Worm (Caenorhabditis elegans) whole organism, mixed stage, embryonic: ENCODE data around the gene zyg-12.
A peak's percentile ranks its signal among the peaks of the same experiment; 100 is the strongest.
"Not testable (repeated sequence)": the region's sequence is repeated elsewhere in the genome, so short reads cannot be mapped to it uniquely, and the experiment has no call there.

Experiments
- bed-3 ChIP-seq: fragments of 200-800 bp; sonication (Bioruptor generic); optimal IDR thresholded peaks from 3 replicates; lab custom pipeline; 2018; ENCODE audit warnings: mild to moderate bottlenecking, missing genetic modification characterization, moderate library complexity, missing compliant biosample characterization
- blmp-1 ChIP-seq: fragments of 150-350 bp; optimal IDR thresholded peaks from 2 replicates; lab custom pipeline; 2014; ENCODE audit warnings: missing biosample characterization, missing genetic modification characterization
- ces-1 ChIP-seq: fragments of 150-350 bp; optimal IDR thresholded peaks from 2 replicates; lab custom pipeline; 2014; ENCODE audit warnings: missing biosample characterization, missing genetic modification reagents, missing genetic modification characterization
- cnd-1 ChIP-seq: fragments of 200-800 bp; sonication (Bioruptor generic); optimal IDR thresholded peaks from 2 replicates; lab custom pipeline; 2018; ENCODE audit warnings: mild to moderate bottlenecking, missing genetic modification characterization, missing compliant biosample characterization
- drap-1 ChIP-seq: fragments of 200-800 bp; sonication (Bioruptor generic); optimal IDR thresholded peaks from 3 replicates; lab custom pipeline; 2018; ENCODE audit warnings: mild to moderate bottlenecking, missing genetic modification characterization, missing compliant biosample characterization
- elt-1 ChIP-seq: sonication (generic microtip); optimal IDR thresholded peaks from 2 replicates; lab custom pipeline; 2017; ENCODE audit warnings: missing genetic modification characterization, mild to moderate bottlenecking, missing compliant biosample characterization, antibody characterized with exemption, moderate library complexity, borderline replicate concordance; ENCODE audit not compliant: insufficient read depth
- elt-3 ChIP-seq: fragments of 150-350 bp; optimal IDR thresholded peaks from 2 replicates; lab custom pipeline; 2014; ENCODE audit warnings: missing biosample characterization, missing genetic modification characterization
- flh-1 ChIP-seq: fragments of 200-800 bp; sonication (Bioruptor generic); optimal IDR thresholded peaks from 2 replicates; lab custom pipeline; 2018; ENCODE audit warnings: mild to moderate bottlenecking, missing genetic modification characterization, moderate library complexity, missing compliant biosample characterization
- ham-2 ChIP-seq: fragments of 200-800 bp; sonication (Bioruptor generic); optimal IDR thresholded peaks from 2 replicates; lab custom pipeline; 2018; ENCODE audit warnings: mild to moderate bottlenecking, missing genetic modification characterization, missing compliant biosample characterization
- hlh-1 ChIP-seq: fragments of 150-350 bp; optimal IDR thresholded peaks from 2 replicates; lab custom pipeline; 2014; ENCODE audit warnings: missing biosample characterization, missing genetic modification reagents, missing genetic modification characterization
- lin-13 ChIP-seq: fragments of 150-350 bp; optimal IDR thresholded peaks from 2 replicates; lab custom pipeline; 2014; ENCODE audit warnings: missing biosample characterization, missing genetic modification characterization
- lin-32 ChIP-seq: fragments of 200-800 bp; sonication (Bioruptor generic); optimal IDR thresholded peaks from 2 replicates; lab custom pipeline; 2018; ENCODE audit warnings: mild to moderate bottlenecking, missing genetic modification characterization, missing compliant biosample characterization
- mab-5 ChIP-seq: fragments of 150-350 bp; optimal IDR thresholded peaks from 2 replicates; lab custom pipeline; 2014; ENCODE audit warnings: missing biosample characterization, missing genetic modification characterization
- mep-1 ChIP-seq: fragments of 150-350 bp; optimal IDR thresholded peaks from 2 replicates; lab custom pipeline; 2017; ENCODE audit warnings: missing biosample characterization, missing genetic modification reagents, missing genetic modification characterization, inconsistent platforms
- mls-2 ChIP-seq: sonication (generic microtip); optimal IDR thresholded peaks from 2 replicates; lab custom pipeline; 2016; ENCODE audit warnings: mild to moderate bottlenecking, missing genetic modification characterization, moderate library complexity, missing compliant biosample characterization
- nhr-12 ChIP-seq: fragments of 150-350 bp; optimal IDR thresholded peaks from 2 replicates; lab custom pipeline; 2014; ENCODE audit warnings: missing biosample characterization, missing genetic modification characterization
- nhr-2 ChIP-seq: fragments of 150-350 bp; optimal IDR thresholded peaks from 2 replicates; lab custom pipeline; 2014; ENCODE audit warnings: missing biosample characterization, missing genetic modification characterization
- nhr-237 ChIP-seq: fragments of 150-350 bp; optimal IDR thresholded peaks from 2 replicates; lab custom pipeline; 2014; ENCODE audit warnings: missing biosample characterization, missing genetic modification characterization
- nhr-28 ChIP-seq: fragments of 150-350 bp; optimal IDR thresholded peaks from 2 replicates; lab custom pipeline; 2014; ENCODE audit warnings: missing biosample characterization, missing genetic modification characterization
- pha-4 ChIP-seq: fragments of 150-350 bp; optimal IDR thresholded peaks from 2 replicates; lab custom pipeline; 2018; ENCODE audit warnings: missing biosample characterization, missing genetic modification reagents, missing genetic modification characterization
- sem-2 ChIP-seq: fragments of 200-800 bp; sonication (Bioruptor generic); optimal IDR thresholded peaks from 2 replicates; lab custom pipeline; 2018; ENCODE audit warnings: mild to moderate bottlenecking, missing genetic modification characterization, missing compliant biosample characterization
- snpc-4 ChIP-seq: fragments of 150-350 bp; optimal IDR thresholded peaks from 2 replicates; lab custom pipeline; 2014; ENCODE audit warnings: missing biosample characterization, missing genetic modification characterization
- sptf-1 ChIP-seq: sonication (generic microtip); optimal IDR thresholded peaks from 2 replicates; lab custom pipeline; 2017; ENCODE audit warnings: mild to moderate bottlenecking, missing genetic modification characterization, moderate library complexity, missing compliant biosample characterization
- tbx-8 ChIP-seq: fragments of 200-800 bp; sonication (Bioruptor generic); optimal IDR thresholded peaks from 2 replicates; lab custom pipeline; 2018; ENCODE audit warnings: mild to moderate bottlenecking, missing genetic modification characterization, moderate library complexity, missing compliant biosample characterization
- unc-39 ChIP-seq: fragments of 150-350 bp; optimal IDR thresholded peaks from 2 replicates; lab custom pipeline; 2014; ENCODE audit warnings: missing biosample characterization, missing genetic modification characterization
- unc-62 ChIP-seq: fragments of 150-350 bp; optimal IDR thresholded peaks from 2 replicates; lab custom pipeline; 2014; ENCODE audit warnings: missing biosample characterization, missing genetic modification reagents, missing genetic modification characterization
- zip-8 ChIP-seq: fragments of 150-350 bp; optimal IDR thresholded peaks from 2 replicates; lab custom pipeline; 2014; ENCODE audit warnings: missing biosample characterization, missing genetic modification characterization

zyg-12 gene

ce11 chrII:4916462-4916861 is 33.2 kb upstream of the zyg-12 start, which contains the start of gene msp-31:
TSS of gene msp-31 (minus strand) at chrII:4916562.
- not testable (repeated sequence) for TF ChIP-seq drap-1 (GFP tag; lab: Kevin White, UChicago); mep-1 (tag; lab: Kevin White, UChicago); nhr-12

ce11 chrII:4918501-4919021 is 31.1 kb upstream of the zyg-12 start:
- TF ChIP-seq mab-5 (no peak), nhr-12 (no peak), ham-2 (GFP tag; lab: Kevin White, UChicago) (no peak), nhr-2 (peak; percentile 64)

ce11 chrII:4920608-4921007 is 29.1 kb upstream of the zyg-12 start:
- TF ChIP-seq nhr-237 (no peak), lin-13 (tag; lab: Kevin White, UChicago) (no peak), unc-62 (no peak), unc-39 (tag; lab: Kevin White, UChicago) (no peak), bed-3 (GFP tag; lab: Kevin White, UChicago) (no peak)
- TF ChIP-seq, all 35 proteins: peak for 0

ce11 chrII:4924729-4925128 is 25.0 kb upstream of the zyg-12 start:
- TF ChIP-seq snpc-4 (tag; lab: Kevin White, UChicago): no peak
- no peak for TF ChIP-seq blmp-1 (tag; lab: Kevin White, UChicago)
- TF ChIP-seq elt-1: no peak
- no peak for TF ChIP-seq flh-1 (GFP tag; lab: Kevin White, UChicago)
- no peak for TF ChIP-seq nhr-12

DNA sequence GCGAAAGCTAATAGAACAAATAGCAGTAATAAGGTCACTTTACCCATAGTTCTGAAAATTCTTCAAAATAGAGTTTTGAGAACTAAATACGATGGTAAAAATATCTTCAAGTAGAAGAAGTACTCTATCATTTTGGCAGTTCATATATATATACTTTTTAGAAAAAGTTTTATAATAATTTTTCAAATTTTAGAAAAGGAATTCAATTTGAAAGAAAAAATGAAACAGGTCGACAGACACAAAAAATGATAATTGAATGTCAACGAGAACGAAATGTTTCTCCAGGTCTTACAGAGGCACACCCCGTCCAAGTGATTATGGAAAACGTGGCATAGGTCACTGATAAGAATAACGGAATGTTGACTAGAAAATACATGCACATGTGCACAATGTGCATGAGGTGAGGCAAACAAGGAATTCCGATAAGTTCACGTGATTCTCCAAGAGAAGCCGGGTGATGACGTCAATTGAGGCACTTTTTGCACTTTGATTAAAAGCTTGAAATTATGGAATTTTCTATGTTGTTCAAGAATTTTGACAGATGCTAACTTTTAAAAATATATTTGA is 24.4 kb upstream of the zyg-12 start, which contains the start of gene aagr-2:
TSS of gene aagr-2 (minus strand) at position 51 of the 567 bp plus-strand sequence.
- TF ChIP-seq bed-3 (GFP tag; lab: Kevin White, UChicago) (no peak), unc-62 (no peak), nhr-2 (no peak), ces-1 (GFP tag; lab: Kevin White, UChicago) (no peak), mls-2 (tag; lab: Kevin White, UChicago) (no peak), tbx-8 (no peak), nhr-12 (no peak), elt-1 (no peak), nhr-28 (tag; lab: Kevin White, UChicago) (no peak), pha-4 (no peak), mep-1 (tag; lab: Kevin White, UChicago) (no peak), sem-2 (GFP tag; lab: Kevin White, UChicago) (no peak), sptf-1 (tag; lab: Kevin White, UChicago) (no peak), zip-8 (tag; lab: Kevin White, UChicago) (no peak)

DNA sequence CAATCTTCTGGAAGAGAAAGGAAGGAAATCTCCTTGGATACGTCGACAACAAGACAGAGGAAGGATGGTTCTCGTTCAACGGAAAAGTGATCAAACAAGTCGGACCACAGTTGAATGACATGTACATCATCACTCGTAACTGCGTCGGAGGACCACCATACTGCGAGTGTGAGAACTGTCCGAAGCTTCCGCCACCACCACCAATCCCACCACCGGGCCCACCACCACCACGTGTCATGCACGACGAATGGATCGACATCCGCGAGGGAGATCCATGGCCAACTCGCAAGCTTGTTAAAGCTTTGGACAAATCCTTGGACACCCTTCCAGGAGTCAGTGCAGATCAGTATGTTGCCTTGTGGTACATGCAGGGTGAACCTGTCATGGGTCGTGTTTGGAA is 18.4 kb upstream of the zyg-12 start:
- TF ChIP-seq mls-2 (tag; lab: Kevin White, UChicago) (no peak), drap-1 (GFP tag; lab: Kevin White, UChicago) (no peak), snpc-4 (tag; lab: Kevin White, UChicago) (no peak), lin-13 (tag; lab: Kevin White, UChicago) (no peak), lin-32 (GFP tag; lab: Kevin White, UChicago) (no peak), hlh-1 (no peak), cnd-1 (tag; lab: Kevin White, UChicago) (no peak)

DNA sequence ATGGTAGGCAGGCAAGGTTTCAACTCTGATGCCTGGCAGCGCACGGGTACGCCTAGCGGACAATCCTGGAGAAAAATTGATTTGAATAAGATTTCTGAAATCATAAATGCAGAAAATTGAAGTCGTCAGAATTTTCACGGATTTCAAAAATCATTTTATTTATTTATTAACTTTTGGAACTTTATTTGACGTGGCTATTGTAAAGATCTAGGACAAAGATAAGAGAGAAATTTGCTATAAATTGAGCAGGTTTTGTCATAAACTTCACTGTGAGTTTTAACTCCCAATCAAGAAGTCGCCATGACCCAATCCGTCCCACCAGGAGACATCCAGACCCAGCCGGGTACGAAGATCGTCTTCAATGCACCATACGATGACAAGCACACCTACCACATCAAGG is 17.0 kb upstream of the zyg-12 start, which contains the start of gene msp-152:
TSS of gene msp-152 (plus strand) at position 301 of the 400 bp plus-strand sequence.
- not testable (repeated sequence) for TF ChIP-seq bed-3 (GFP tag; lab: Kevin White, UChicago); elt-3 (tag; lab: Kevin White, UChicago); drap-1 (GFP tag; lab: Kevin White, UChicago)
